Fruit fly (Drosophila melanogaster) whole organism, embryonic: ENCODE measurements around the gene DnaJ-H.

Experiments used
- Adf1 ChIP-seq: fragments of 200-800 bp; sonication (Bioruptor generic); IDR thresholded peaks from 2 replicates; pipeline ENCODE4 v1.3.6; 2022; ENCODE audit warnings: missing biosample characterization, missing genetic modification characterization
- CG10366 ChIP-seq: fragments of 200-800 bp; sonication (Bioruptor generic); IDR thresholded peaks from 2 replicates; pipeline ENCODE4 v1.3.6; 2022; ENCODE audit warnings: missing biosample characterization, missing genetic modification characterization
- CG12104 ChIP-seq: fragments of 200-800 bp; sonication (Bioruptor generic); optimal IDR thresholded peaks from 3 replicates; lab custom pipeline; 2016; ENCODE audit warnings: missing biosample characterization, missing genetic modification characterization
- CG12391 ChIP-seq: fragments of 200-800 bp; sonication (Bioruptor generic); optimal IDR thresholded peaks from 3 replicates; lab custom pipeline; 2018; ENCODE audit warnings: missing biosample characterization, mild to moderate bottlenecking, missing genetic modification characterization, moderate library complexity
- CG1529 ChIP-seq: fragments of 200-800 bp; sonication (Bioruptor generic); optimal IDR thresholded peaks from 3 replicates; lab custom pipeline; 2018; ENCODE audit warnings: missing biosample characterization, missing genetic modification characterization
- CG15696 ChIP-seq: fragments of 200-800 bp; sonication (Bioruptor generic); optimal IDR thresholded peaks from 2 replicates; lab custom pipeline; 2019; ENCODE audit warnings: missing biosample characterization, mild to moderate bottlenecking, missing genetic modification characterization, moderate library complexity
- CG17359 ChIP-seq: fragments of 200-800 bp; sonication (Bioruptor generic); optimal IDR thresholded peaks from 3 replicates; lab custom pipeline; 2018; ENCODE audit warnings: missing biosample characterization, mild to moderate bottlenecking, missing genetic modification characterization, moderate library complexity
- CG17361 ChIP-seq: fragments of 200-800 bp; sonication (Bioruptor generic); IDR thresholded peaks from 3 replicates; pipeline ENCODE4 v1.3.6; 2022; ENCODE audit warnings: missing biosample characterization, missing genetic modification characterization
- CG18619 ChIP-seq: fragments of 200-800 bp; sonication (Bioruptor generic); optimal IDR thresholded peaks from 3 replicates; lab custom pipeline; 2017; ENCODE audit warnings: missing biosample characterization, mild to moderate bottlenecking, missing genetic modification characterization
- CG18764 ChIP-seq: fragments of 200-800 bp; sonication (Bioruptor generic); optimal IDR thresholded peaks from 3 replicates; lab custom pipeline; 2016; ENCODE audit warnings: missing biosample characterization, missing genetic modification characterization
- CG2116 ChIP-seq: fragments of 200-800 bp; sonication (Bioruptor generic); optimal IDR thresholded peaks from 3 replicates; lab custom pipeline; 2018; ENCODE audit warnings: missing biosample characterization, mild to moderate bottlenecking, missing genetic modification characterization
- CG2889 ChIP-seq: fragments of 200-800 bp; sonication (Bioruptor generic); IDR thresholded peaks from 3 replicates; pipeline ENCODE4 v1.3.6; 2022; ENCODE audit warnings: missing biosample characterization, missing genetic modification characterization
- CG34422 ChIP-seq: fragments of 200-800 bp; sonication (Bioruptor generic); IDR thresholded peaks from 3 replicates; pipeline ENCODE4 v1.3.6; 2022; ENCODE audit warnings: missing biosample characterization, missing genetic modification characterization
- CG6254 ChIP-seq: fragments of 200-800 bp; sonication (Bioruptor generic); optimal IDR thresholded peaks from 3 replicates; lab custom pipeline; 2017; ENCODE audit warnings: mild to moderate bottlenecking, missing biosample characterization, missing genetic modification reagents, missing genetic modification characterization
- CG6765 ChIP-seq: fragments of 200-800 bp; sonication (Bioruptor generic); optimal IDR thresholded peaks from 3 replicates; lab custom pipeline; 2017; ENCODE audit warnings: missing biosample characterization, mild to moderate bottlenecking, missing genetic modification characterization
- CG6854 ChIP-seq: fragments of 200-800 bp; sonication (Bioruptor generic); optimal IDR thresholded peaks from 3 replicates; lab custom pipeline; 2017; ENCODE audit warnings: missing biosample characterization, mild to moderate bottlenecking, missing genetic modification characterization
- CG7786 ChIP-seq: fragments of 200-800 bp; sonication (Bioruptor generic); optimal IDR thresholded peaks from 2 replicates; lab custom pipeline; 2016; ENCODE audit warnings: missing biosample characterization, missing genetic modification characterization
- CG9797 ChIP-seq: fragments of 200-800 bp; sonication (Bioruptor generic); optimal IDR thresholded peaks from 3 replicates; lab custom pipeline; 2018; ENCODE audit warnings: missing biosample characterization, mild to moderate bottlenecking, missing genetic modification characterization
- CTCF ChIP-seq: fragments of 200-800 bp; sonication (Bioruptor generic); optimal IDR thresholded peaks from 2 replicates; lab custom pipeline; 2017; ENCODE audit warnings: missing biosample characterization, mild to moderate bottlenecking, missing genetic modification characterization, moderate library complexity
- Dip3 ChIP-seq: fragments of 200-800 bp; sonication (Bioruptor generic); optimal IDR thresholded peaks from 3 replicates; lab custom pipeline; 2016; ENCODE audit warnings: missing biosample characterization, missing genetic modification characterization
- Doc2 ChIP-seq: fragments of 200-800 bp; sonication (Bioruptor generic); IDR thresholded peaks from 2 replicates; pipeline ENCODE4 v1.3.6; 2022; ENCODE audit warnings: missing biosample characterization, missing genetic modification characterization
- Gsc ChIP-seq: fragments of 200-800 bp; sonication (Bioruptor generic); IDR thresholded peaks from 2 replicates; pipeline ENCODE4 v1.3.6; 2022; ENCODE audit warnings: missing biosample characterization, missing genetic modification characterization
- HLH3B ChIP-seq: fragments of 200-800 bp; sonication (Bioruptor generic); IDR thresholded peaks from 2 replicates; pipeline ENCODE4 v1.3.6; 2022; ENCODE audit warnings: missing biosample characterization, missing genetic modification characterization
- Hand ChIP-seq: fragments of 200-800 bp; sonication (Bioruptor generic); optimal IDR thresholded peaks from 2 replicates; lab custom pipeline; 2017; ENCODE audit warnings: mild to moderate bottlenecking, missing biosample characterization, missing genetic modification reagents, missing genetic modification characterization
- Hmr ChIP-seq: fragments of 200-800 bp; sonication (Bioruptor generic); optimal IDR thresholded peaks from 3 replicates; lab custom pipeline; 2017; ENCODE audit warnings: mild to moderate bottlenecking, missing biosample characterization, missing genetic modification reagents, missing genetic modification characterization
- Kr ChIP-seq: fragments of 200-800 bp; sonication (Bioruptor generic); optimal IDR thresholded peaks from 2 replicates; lab custom pipeline; 2017; ENCODE audit warnings: missing biosample characterization, mild to moderate bottlenecking, missing genetic modification characterization
- Med ChIP-seq: fragments of 200-800 bp; sonication (Bioruptor generic); peaks from one replicate; lab custom pipeline; 2016; ENCODE audit warnings: missing biosample characterization, missing genetic modification characterization, mild to moderate bottlenecking, inconsistent platforms, moderate library complexity
- Sox102F ChIP-seq: fragments of 200-800 bp; sonication (Bioruptor generic); optimal IDR thresholded peaks from 2 replicates; lab custom pipeline; 2018; ENCODE audit warnings: missing biosample characterization, mild to moderate bottlenecking, missing genetic modification characterization, moderate library complexity
- Ssrp ChIP-seq: fragments of 200-800 bp; sonication (Bioruptor generic); optimal IDR thresholded peaks from 2 replicates; lab custom pipeline; 2018; ENCODE audit warnings: missing biosample characterization, mild to moderate bottlenecking, missing genetic modification characterization, moderate library complexity
- bowl ChIP-seq: fragments of 200-800 bp; sonication (Bioruptor generic); IDR thresholded peaks from 2 replicates; pipeline ENCODE4 v1.3.6; 2022; ENCODE audit warnings: missing biosample characterization, missing genetic modification characterization
- cad ChIP-seq: fragments of >200 bp; optimal IDR thresholded peaks from 2 replicates; lab custom pipeline; 2017; ENCODE audit warnings: missing biosample characterization, missing genetic modification characterization
- corto ChIP-seq: fragments of 200-800 bp; sonication (Bioruptor generic); optimal IDR thresholded peaks from 2 replicates; lab custom pipeline; 2016; ENCODE audit warnings: missing biosample characterization, mild to moderate bottlenecking, missing genetic modification characterization, moderate library complexity
- dmrt11E ChIP-seq: fragments of 200-800 bp; sonication (Bioruptor generic); optimal IDR thresholded peaks from 3 replicates; lab custom pipeline; 2018; ENCODE audit warnings: missing biosample characterization, mild to moderate bottlenecking, missing genetic modification characterization, moderate library complexity
- eyg ChIP-seq: fragments of 200-800 bp; sonication (Bioruptor generic); optimal IDR thresholded peaks from 3 replicates; lab custom pipeline; 2016; ENCODE audit warnings: missing biosample characterization, missing genetic modification characterization
- fd3F ChIP-seq: fragments of 200-800 bp; sonication (Bioruptor generic); optimal IDR thresholded peaks from 2 replicates; lab custom pipeline; 2018; ENCODE audit warnings: missing biosample characterization, mild to moderate bottlenecking, missing genetic modification characterization, moderate library complexity
- ind ChIP-seq: fragments of 200-800 bp; sonication (Bioruptor generic); optimal IDR thresholded peaks from 3 replicates; lab custom pipeline; 2016; ENCODE audit warnings: missing biosample characterization, missing genetic modification characterization
- jing ChIP-seq: fragments of 200-800 bp; sonication (Bioruptor generic); optimal IDR thresholded peaks from 2 replicates; lab custom pipeline; 2018; ENCODE audit warnings: missing biosample characterization, mild to moderate bottlenecking, missing genetic modification characterization
- knrl ChIP-seq: fragments of 200-800 bp; sonication (Bioruptor generic); IDR thresholded peaks from 3 replicates; pipeline ENCODE4 v1.3.6; 2022; ENCODE audit warnings: missing biosample characterization, missing genetic modification characterization; ENCODE audit not compliant: partially characterized antibody
- lab ChIP-seq: fragments of 200-800 bp; sonication (Bioruptor generic); optimal IDR thresholded peaks from 3 replicates; lab custom pipeline; 2017; ENCODE audit warnings: missing biosample characterization, missing genetic modification characterization, mild to moderate bottlenecking, moderate library complexity, missing genetic modification reagents
- nerfin-1 ChIP-seq: fragments of 200-800 bp; sonication (Bioruptor generic); optimal IDR thresholded peaks from 3 replicates; lab custom pipeline; 2019; ENCODE audit warnings: missing biosample characterization, mild to moderate bottlenecking, missing genetic modification characterization, moderate library complexity
- nom ChIP-seq: fragments of 200-800 bp; sonication (Bioruptor generic); optimal IDR thresholded peaks from 2 replicates; lab custom pipeline; 2017; ENCODE audit warnings: missing biosample characterization, missing genetic modification characterization, mild to moderate bottlenecking, moderate library complexity, missing genetic modification reagents
- oc ChIP-seq: fragments of 200-800 bp; sonication (Bioruptor generic); optimal IDR thresholded peaks from 2 replicates; lab custom pipeline; 2018; ENCODE audit warnings: missing biosample characterization, mild to moderate bottlenecking, missing genetic modification characterization, moderate library complexity
- p53 ChIP-seq: fragments of 200-800 bp; sonication (Bioruptor generic); optimal IDR thresholded peaks from 2 replicates; lab custom pipeline; 2016; ENCODE audit warnings: missing biosample characterization, missing genetic modification characterization
- pnt ChIP-seq: fragments of 200-800 bp; sonication (Bioruptor generic); optimal IDR thresholded peaks from 3 replicates; lab custom pipeline; 2016; ENCODE audit warnings: missing biosample characterization, missing genetic modification characterization
- row ChIP-seq: fragments of 200-800 bp; sonication (Bioruptor generic); IDR thresholded peaks from 3 replicates; pipeline ENCODE4 v1.3.6; 2022; ENCODE audit warnings: missing biosample characterization, missing genetic modification characterization
- sens ChIP-seq: fragments of 200-800 bp; sonication (Bioruptor generic); peaks from one replicate; lab custom pipeline; 2016; ENCODE audit warnings: missing biosample characterization, missing genetic modification characterization
- slbo ChIP-seq: fragments of 200-800 bp; sonication (Bioruptor generic); IDR thresholded peaks from 2 replicates; pipeline ENCODE4 v1.3.6; 2022; ENCODE audit warnings: missing biosample characterization, missing genetic modification characterization
- so ChIP-seq: fragments of 200-800 bp; sonication (Bioruptor generic); IDR thresholded peaks from 3 replicates; pipeline ENCODE4 v1.3.6; 2022; ENCODE audit warnings: missing biosample characterization, missing genetic modification characterization
- trem ChIP-seq: fragments of 200-800 bp; optimal IDR thresholded peaks from 3 replicates; lab custom pipeline; 2019; ENCODE audit warnings: missing biosample characterization, mild to moderate bottlenecking, missing genetic modification characterization, moderate library complexity
- wek ChIP-seq: fragments of 200-800 bp; sonication (Bioruptor generic); optimal IDR thresholded peaks from 3 replicates; lab custom pipeline; 2018; ENCODE audit warnings: missing biosample characterization, mild to moderate bottlenecking, missing genetic modification characterization, moderate library complexity
- zfh2 ChIP-seq: fragments of 200-800 bp; sonication (Bioruptor generic); optimal IDR thresholded peaks from 2 replicates; lab custom pipeline; 2016; ENCODE audit warnings: missing biosample characterization, missing genetic modification characterization

The DnaJ-H gene

DNA sequence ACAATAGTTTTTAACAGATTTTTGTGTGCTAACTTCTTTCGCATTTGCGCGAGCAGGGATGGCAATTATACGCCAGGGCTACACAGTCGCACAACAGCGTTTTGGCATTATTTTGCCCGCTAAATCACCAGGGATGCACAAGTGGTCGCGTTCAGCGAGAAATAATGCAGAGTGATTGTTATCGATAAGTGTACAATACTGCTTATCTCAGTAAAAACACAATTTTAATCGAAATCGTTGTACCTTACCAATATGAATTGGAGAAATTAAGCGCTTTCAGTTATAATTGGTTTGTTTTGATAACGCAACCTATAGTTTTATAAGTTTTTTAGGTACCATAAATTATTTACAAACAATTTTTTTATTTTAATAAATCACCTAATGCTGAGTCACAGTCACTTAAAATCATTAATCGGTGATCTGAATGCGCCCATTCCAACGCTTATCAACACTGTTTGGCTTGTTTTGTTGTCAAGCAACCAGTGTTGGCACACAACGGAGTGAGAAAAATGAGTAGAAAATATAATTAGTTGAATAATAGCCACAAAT lies 10.9 kb upstream of the DnaJ-H start, which contains the start of the genes Sfmbt and CG5439 (continued):
- peak; percentile 75 for TF ChIP-seq CG18619
- peak; percentile 94 for TF ChIP-seq row (GFP tag; lab: Robert Waterston, UW)
- TF ChIP-seq ind (GFP tag; lab: Kevin White, UChicago) = peak; percentile 89
- no peak for TF ChIP-seq Sox102F (GFP tag; lab: Kevin White, UChicago)
- peak; percentile 42; the same call in 1 of the 2 replicates for TF ChIP-seq Gsc (GFP tag; lab: Robert Waterston, UW)
- TF ChIP-seq Adf1 (GFP tag; lab: Robert Waterston, UW) = peak; percentile 21; the same call in 1 of the 2 replicates
- peak; percentile 69 for TF ChIP-seq CG12104 (GFP tag; lab: Kevin White, UChicago)
- TF ChIP-seq CG18764 = peak; percentile 46
- TF ChIP-seq Dip3 (GFP tag; lab: Kevin White, UChicago) = peak; percentile 75
- peak; percentile 65 for TF ChIP-seq p53 (GFP tag; lab: Kevin White, UChicago)
- TF ChIP-seq fd3F (GFP tag; lab: Kevin White, UChicago) = peak; percentile 59
- TF ChIP-seq zfh2 (GFP tag; lab: Kevin White, UChicago) = peak; percentile 94
- TF ChIP-seq Ssrp = peak; percentile 68
- no peak for TF ChIP-seq Hand (GFP tag; lab: Kevin White, UChicago)
- TF ChIP-seq CG7786 (GFP tag; lab: Kevin White, UChicago) = peak; percentile 77
- no peak for TF ChIP-seq cad (GFP tag; lab: Kevin White, UChicago)
- peak; percentile 16 for TF ChIP-seq CG6854
- TF ChIP-seq HLH3B = no peak; the same call in 1 of the 2 replicates
- peak; percentile 62 for TF ChIP-seq knrl (GFP tag; lab: Robert Waterston, UW)
- peak; percentile 55 for TF ChIP-seq CG9797 (GFP tag; lab: Kevin White, UChicago)
- no peak for TF ChIP-seq nom (GFP tag; lab: Kevin White, UChicago)
- no peak for TF ChIP-seq so (GFP tag; lab: Robert Waterston, UW)
- TF ChIP-seq CG17359 (tag; lab: Kevin White, UChicago) = no peak
- TF ChIP-seq CG15696 = peak; percentile 73
- TF ChIP-seq slbo (GFP tag; lab: Robert Waterston, UW) = peak; percentile 88
- peak; percentile 82 for TF ChIP-seq pnt
- TF ChIP-seq Doc2 (GFP tag; lab: Robert Waterston, UW) = no peak
- TF ChIP-seq lab (GFP tag; lab: Kevin White, UChicago) = no peak
- no peak for TF ChIP-seq CG1529
- no peak for TF ChIP-seq bowl (GFP tag; lab: Robert Waterston, UW)
- no peak for TF ChIP-seq CG2889 (GFP tag; lab: Robert Waterston, UW)
- TF ChIP-seq CG12391 (tag; lab: Kevin White, UChicago) = peak; percentile 84
- peak; percentile 23 for TF ChIP-seq CG6254 (GFP tag; lab: Kevin White, UChicago)
- TF ChIP-seq CG34422 (GFP tag; lab: Robert Waterston, UW) = peak; percentile 70; the same call in 2 of the 3 replicates
- no peak for TF ChIP-seq wek (GFP tag; lab: Kevin White, UChicago)
- peak; percentile 51 for TF ChIP-seq eyg (GFP tag; lab: Kevin White, UChicago)
- TF ChIP-seq CG2116 (GFP tag; lab: Kevin White, UChicago) = peak; percentile 89
- no peak for TF ChIP-seq Hmr
- no peak for TF ChIP-seq jing (GFP tag; lab: Kevin White, UChicago)
- no peak for TF ChIP-seq Kr (GFP tag; lab: Kevin White, UChicago)
- TF ChIP-seq CTCF (GFP tag; lab: Kevin White, UChicago) = peak; percentile 10
- TF ChIP-seq sens (GFP tag; lab: Kevin White, UChicago) = peak; percentile 97
- TF ChIP-seq oc (tag; lab: Kevin White, UChicago) = no peak
- peak; percentile 60 for TF ChIP-seq nerfin-1
- no peak; the same call in 1 of the 3 replicates for TF ChIP-seq CG17361 (GFP tag; lab: Robert Waterston, UW)
- peak; percentile 79 for TF ChIP-seq trem (tag; lab: Kevin White, UChicago)
- TF ChIP-seq dmrt11E (tag; lab: Kevin White, UChicago) = peak; percentile 65
- TF ChIP-seq corto (GFP tag; lab: Kevin White, UChicago) = peak; percentile 29
- peak; percentile 96 for TF ChIP-seq Med
- TF ChIP-seq CG6765 (GFP tag; lab: Kevin White, UChicago) = peak; percentile 16
- peak; percentile 39; the same call in 1 of the 2 replicates for TF ChIP-seq CG10366 (GFP tag; lab: Robert Waterston, UW)
